Worm (Caenorhabditis elegans) whole organism, L3 larva: Measurements from ENCODE around the gene F55A11.4.
A peak's percentile ranks its signal among the peaks of the same experiment; 100 is the strongest.

Experiments
- R02D3.7 ChIP-seq: fragments of 150-350 bp; optimal IDR thresholded peaks from 2 replicates; lab custom pipeline; 2014; ENCODE audit warnings: missing biosample characterization, missing genetic modification characterization
- ZK546.5 ChIP-seq: sonication (generic microtip); optimal IDR thresholded peaks from 2 replicates; lab custom pipeline; 2017; ENCODE audit warnings: missing biosample characterization, missing genetic modification characterization
- aly-2 ChIP-seq: fragments of 150-350 bp; optimal IDR thresholded peaks from 2 replicates; lab custom pipeline; 2014; ENCODE audit warnings: missing biosample characterization, missing genetic modification characterization
- ama-1 ChIP-seq: fragments of 150-350 bp; optimal IDR thresholded peaks from 2 replicates; lab custom pipeline; 2018
- ceh-16 ChIP-seq: sonication (generic microtip); optimal IDR thresholded peaks from 2 replicates; lab custom pipeline; 2017; ENCODE audit warnings: missing biosample characterization, missing genetic modification characterization
- ceh-28 ChIP-seq: fragments of 150-350 bp; optimal IDR thresholded peaks from 2 replicates; lab custom pipeline; 2014; ENCODE audit warnings: missing biosample characterization, missing genetic modification reagents, missing genetic modification characterization
- ceh-82 ChIP-seq: fragments of 150-350 bp; optimal IDR thresholded peaks from 2 replicates; lab custom pipeline; 2014; ENCODE audit warnings: missing biosample characterization, missing genetic modification characterization
- ceh-9 ChIP-seq: sonication (generic microtip); optimal IDR thresholded peaks from 2 replicates; lab custom pipeline; 2018; ENCODE audit warnings: missing biosample characterization, missing genetic modification characterization
- daf-12 ChIP-seq: fragments of 150-350 bp; optimal IDR thresholded peaks from 2 replicates; lab custom pipeline; 2014; ENCODE audit warnings: missing biosample characterization, missing genetic modification reagents, missing genetic modification characterization
- egl-5 ChIP-seq: fragments of 150-350 bp; optimal IDR thresholded peaks from 2 replicates; lab custom pipeline; 2017; ENCODE audit warnings: missing biosample characterization, missing genetic modification reagents, missing genetic modification characterization, inconsistent platforms
- elt-2 ChIP-seq: sonication (generic microtip); optimal IDR thresholded peaks from 2 replicates; lab custom pipeline; 2016; ENCODE audit warnings: missing genetic modification reagents, mild to moderate bottlenecking, missing genetic modification characterization, missing compliant biosample characterization
- elt-3 ChIP-seq, 3 experiments: fragments of 150-350 bp in 1 of 3; sonication (generic microtip) in 2 of 3; optimal IDR thresholded peaks; 2 replicates in 2 of 3; 4 replicates in 1 of 3; lab custom pipeline; 2014 to 2017; ENCODE audit warnings: missing biosample characterization in 3 of 3, missing genetic modification characterization in 3 of 3
- eor-1 ChIP-seq, 2 experiments: fragments of 150-350 bp; optimal IDR thresholded peaks; 2 replicates each; lab custom pipeline; 2014 to 2018; ENCODE audit warnings: missing biosample characterization in 2 of 2, missing genetic modification characterization in 2 of 2
- fkh-10 ChIP-seq: sonication (generic microtip); optimal IDR thresholded peaks from 2 replicates; lab custom pipeline; 2017; ENCODE audit warnings: missing biosample characterization, missing genetic modification reagents, missing genetic modification characterization
- fos-1 ChIP-seq: fragments of 150-350 bp; optimal IDR thresholded peaks from 2 replicates; lab custom pipeline; 2014; ENCODE audit warnings: missing biosample characterization, missing genetic modification characterization
- hmg-11 ChIP-seq: sonication (generic microtip); optimal IDR thresholded peaks from 2 replicates; lab custom pipeline; 2016; ENCODE audit warnings: missing genetic modification characterization, missing compliant biosample characterization
- jun-1 ChIP-seq: fragments of 150-350 bp; optimal IDR thresholded peaks from 2 replicates; lab custom pipeline; 2014; ENCODE audit warnings: missing biosample characterization, missing genetic modification reagents, missing genetic modification characterization
- lin-39 ChIP-seq: fragments of 150-350 bp; optimal IDR thresholded peaks from 2 replicates; lab custom pipeline; 2018; ENCODE audit warnings: missing biosample characterization, missing genetic modification reagents, missing genetic modification characterization
- lsy-12 ChIP-seq: sonication (generic microtip); optimal IDR thresholded peaks from 2 replicates; lab custom pipeline; 2016; ENCODE audit warnings: mild to moderate bottlenecking, missing genetic modification characterization, missing compliant biosample characterization
- mdl-1 ChIP-seq: fragments of 150-350 bp; optimal IDR thresholded peaks from 2 replicates; lab custom pipeline; 2014; ENCODE audit warnings: missing biosample characterization, missing genetic modification characterization
- mml-1 ChIP-seq: fragments of 150-350 bp; sonication (generic microtip); optimal IDR thresholded peaks from 3 replicates; lab custom pipeline; 2014; ENCODE audit warnings: missing biosample characterization, missing genetic modification characterization
- nfya-1 ChIP-seq: sonication (generic microtip); optimal IDR thresholded peaks from 2 replicates; lab custom pipeline; 2017; ENCODE audit warnings: missing genetic modification characterization, mild to moderate bottlenecking, missing compliant biosample characterization, antibody characterized with exemption, moderate library complexity; ENCODE audit not compliant: insufficient read depth
- nhr-11 ChIP-seq: fragments of 150-350 bp; optimal IDR thresholded peaks from 2 replicates; lab custom pipeline; 2014; ENCODE audit warnings: missing biosample characterization, missing genetic modification characterization
- nhr-12 ChIP-seq: fragments of 150-350 bp; optimal IDR thresholded peaks from 2 replicates; lab custom pipeline; 2014; ENCODE audit warnings: missing biosample characterization, missing genetic modification characterization
- nhr-23 ChIP-seq: fragments of 150-350 bp; optimal IDR thresholded peaks from 2 replicates; lab custom pipeline; 2014; ENCODE audit warnings: missing biosample characterization, missing genetic modification reagents, missing genetic modification characterization
- nhr-43 ChIP-seq: sonication (generic microtip); optimal IDR thresholded peaks from 2 replicates; lab custom pipeline; 2016; ENCODE audit warnings: mild to moderate bottlenecking, missing genetic modification characterization, missing compliant biosample characterization; ENCODE audit not compliant: poor library complexity, severe bottlenecking
- nhr-67 ChIP-seq: fragments of 150-350 bp; optimal IDR thresholded peaks from 2 replicates; lab custom pipeline; 2014; ENCODE audit warnings: missing biosample characterization, missing genetic modification characterization
- nhr-77 ChIP-seq: fragments of 150-350 bp; optimal IDR thresholded peaks from 2 replicates; lab custom pipeline; 2014; ENCODE audit warnings: missing biosample characterization, missing genetic modification characterization
- pha-4 ChIP-seq: fragments of 150-350 bp; optimal IDR thresholded peaks from 2 replicates; lab custom pipeline; 2014; ENCODE audit warnings: missing biosample characterization, missing genetic modification reagents, missing genetic modification characterization
- pqm-1 ChIP-seq: fragments of 150-350 bp; optimal IDR thresholded peaks from 2 replicates; lab custom pipeline; 2017; ENCODE audit warnings: missing biosample characterization, missing genetic modification characterization, inconsistent platforms
- skn-1 ChIP-seq: fragments of 150-350 bp; optimal IDR thresholded peaks from 2 replicates; lab custom pipeline; 2014; ENCODE audit warnings: missing biosample characterization, missing genetic modification characterization
- snpc-4 ChIP-seq: fragments of 150-350 bp; optimal IDR thresholded peaks from 2 replicates; lab custom pipeline; 2014; ENCODE audit warnings: missing biosample characterization, missing genetic modification characterization
- tbx-2 ChIP-seq: sonication (generic microtip); optimal IDR thresholded peaks from 2 replicates; lab custom pipeline; 2016; ENCODE audit warnings: mild to moderate bottlenecking, missing genetic modification characterization, missing compliant biosample characterization
- unc-39 ChIP-seq: sonication (generic microtip); optimal IDR thresholded peaks from 4 replicates; lab custom pipeline; 2017; ENCODE audit warnings: missing biosample characterization, missing genetic modification characterization
- unc-62 ChIP-seq: fragments of 150-350 bp; sonication (generic microtip); optimal IDR thresholded peaks from 4 replicates; lab custom pipeline; 2014; ENCODE audit warnings: missing biosample characterization, missing genetic modification reagents, missing genetic modification characterization
- zag-1 ChIP-seq: fragments of 150-350 bp; optimal IDR thresholded peaks from 2 replicates; lab custom pipeline; 2014; ENCODE audit warnings: missing biosample characterization, missing genetic modification characterization
- ztf-11 ChIP-seq: fragments of 150-350 bp; optimal IDR thresholded peaks from 2 replicates; lab custom pipeline; 2014; ENCODE audit warnings: missing biosample characterization, missing genetic modification characterization
- ztf-4 ChIP-seq: fragments of 150-350 bp; optimal IDR thresholded peaks from 2 replicates; lab custom pipeline; 2014; ENCODE audit warnings: missing biosample characterization, missing genetic modification characterization

The F55A11.4 gene

ce11 chrV:11751480-11751879 lies 18.8 kb upstream of the F55A11.4 start:
- TF ChIP-seq nhr-23 (tag; lab: Kevin White, UChicago) (no peak), ceh-28 (no peak), skn-1 (no peak), lsy-12 (tag; lab: Kevin White, UChicago) (no peak), elt-2 (no peak), tbx-2 (tag; lab: Kevin White, UChicago) (no peak), lin-39 (tag; lab: Kevin White, UChicago) (no peak)

DNA sequence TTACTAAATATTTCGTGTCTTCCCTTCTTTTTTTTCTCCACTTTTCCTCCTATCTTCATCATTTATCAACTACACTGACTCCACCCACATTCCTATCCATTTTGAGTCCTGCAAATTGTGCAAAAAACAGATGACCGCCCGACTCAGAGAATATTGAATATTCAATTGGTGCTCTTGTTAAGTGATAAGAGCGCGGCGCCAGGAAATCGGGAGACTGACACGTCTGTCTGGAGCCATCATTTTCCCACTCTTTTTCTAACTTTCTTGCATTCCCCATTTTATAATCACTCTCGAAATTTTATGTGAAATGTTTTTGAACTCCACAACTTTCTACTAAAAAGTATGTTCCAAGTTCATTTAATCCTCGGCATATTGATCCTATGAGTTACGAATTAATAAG lies 14.4 kb upstream of the F55A11.4 start:
- TF ChIP-seq elt-2: peak; percentile 64
- TF ChIP-seq nhr-11: no peak
- peak; percentile 7 for TF ChIP-seq pqm-1 (tag; lab: Kevin White, UChicago)

- no peak for TF ChIP-seq pqm-1 (tag; lab: Kevin White, UChicago)
- TF ChIP-seq, all 47 proteins: peak for 0
Measured at ce11 chrV:11757358-11757757, 12.9 kb upstream of the F55A11.4 start, which contains the start of gene smoc-1. TSS of gene smoc-1 (plus strand) at chrV:11757658.

ce11 chrV:11758635-11759034 lies 11.6 kb upstream of the F55A11.4 start, which contains the start of gene T04F3.3:
TSS of gene T04F3.3 (plus strand) at chrV:11758935.
- TF ChIP-seq zag-1: no peak
- no peak for TF ChIP-seq hmg-11 (tag; lab: Kevin White, UChicago)
- TF ChIP-seq ceh-82 (tag; lab: Kevin White, UChicago): no peak
- no peak for TF ChIP-seq ceh-28
- TF ChIP-seq mdl-1: no peak
- no peak for TF ChIP-seq elt-3 (tag; optimal IDR thresholded peaks at IDR 0.05; lab: Kevin White, UChicago)
- TF ChIP-seq unc-62 (GFP tag; lab: Kevin White, UChicago): no peak
- TF ChIP-seq egl-5 (tag; lab: Kevin White, UChicago): no peak
- TF ChIP-seq nfya-1: no peak
- TF ChIP-seq mml-1 (tag; lab: Kevin White, UChicago): no peak
- no peak for TF ChIP-seq skn-1
- TF ChIP-seq nhr-77 (tag; lab: Kevin White, UChicago): no peak
- TF ChIP-seq snpc-4 (tag; lab: Kevin White, UChicago): no peak
- TF ChIP-seq ZK546.5: no peak
- TF ChIP-seq nhr-12 (tag; lab: Kevin White, UChicago): no peak
- no peak for TF ChIP-seq fkh-10 (GFP tag; lab: Kevin White, UChicago)
- no peak for TF ChIP-seq R02D3.7 (tag; lab: Kevin White, UChicago)
- TF ChIP-seq fos-1 (tag; lab: Kevin White, UChicago): no peak
- no peak for TF ChIP-seq jun-1 (tag; lab: Kevin White, UChicago)
- no peak for TF ChIP-seq ceh-16

ce11 chrV:11760371-11760770 lies 9.9 kb upstream of the F55A11.4 start, which contains the start of gene T04F3.5:
TSS of gene T04F3.5 (plus strand) at chrV:11760671.
- TF ChIP-seq snpc-4 (tag; lab: Kevin White, UChicago): no peak

DNA sequence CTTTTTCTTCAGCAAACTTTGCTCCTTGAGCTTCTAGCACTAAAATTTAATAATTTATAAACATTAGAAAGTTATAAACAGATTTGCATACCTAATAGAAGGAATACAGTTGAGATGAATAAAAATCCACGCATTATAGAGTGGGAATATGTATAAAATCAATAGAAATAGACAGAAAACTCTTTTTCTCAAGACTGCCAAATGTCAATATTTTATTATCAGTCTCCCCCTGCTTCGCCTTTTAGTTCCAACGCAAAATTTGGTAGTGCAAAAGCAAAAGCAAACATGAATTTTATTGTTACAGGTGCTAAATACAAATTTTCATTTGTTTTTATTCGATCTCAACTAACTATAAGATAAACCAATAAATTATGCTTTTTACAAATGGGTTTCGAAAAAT lies 7.4 kb upstream of the F55A11.4 start, which contains the start of gene T04F3.4:
Gene T04F3.4, minus strand, starts transcription at position 187 of the 400 bp plus-strand sequence.
- no peak for TF ChIP-seq daf-12 (tag; lab: Kevin White, UChicago)
- TF ChIP-seq ceh-28: peak; percentile 8
- TF ChIP-seq jun-1 (tag; lab: Kevin White, UChicago): no peak
- peak; percentile 4 for TF ChIP-seq elt-2
- peak; percentile 24 for TF ChIP-seq pha-4 (tag; lab: Kevin White, UChicago)
- TF ChIP-seq, all 47 proteins: peak for 3

DNA sequence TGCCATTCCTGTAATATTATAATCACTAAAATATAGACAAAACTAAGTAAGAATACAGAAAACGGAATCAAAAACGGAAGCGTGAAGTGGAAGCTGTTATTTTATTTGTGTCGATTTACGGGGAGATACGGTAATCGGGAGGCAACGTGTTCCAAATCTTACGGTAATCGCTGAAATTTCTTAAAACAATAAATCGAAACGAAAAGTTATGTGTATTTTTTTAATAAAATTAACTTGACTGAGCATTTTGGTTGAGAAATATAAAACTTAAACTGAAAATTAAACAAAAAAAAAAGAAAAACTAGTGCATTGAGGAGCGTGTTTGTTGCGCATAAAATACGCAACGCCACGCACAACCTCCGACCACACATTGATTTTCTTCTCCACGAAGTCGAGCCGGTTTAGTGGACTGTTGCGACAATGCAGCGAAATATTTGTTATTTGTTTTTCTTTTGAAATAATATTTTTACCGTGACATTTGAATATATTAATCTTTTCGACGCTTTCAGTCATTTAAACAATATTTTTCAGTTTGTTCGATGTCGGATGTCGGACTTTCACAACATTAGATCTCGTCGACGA lies 5.8 kb upstream of the F55A11.4 start, which contains the start of the genes F55A11.1 and syx-5:
Gene F55A11.1, minus strand, starts transcription at position 13 of the 582 bp plus-strand sequence.
Gene syx-5, plus strand, starts transcription at position 532 of the 582 bp plus-strand sequence.
- TF ChIP-seq ceh-28 (peak; percentile 86), nhr-67 (no peak), ceh-9 (tag; lab: Kevin White, UChicago) (no peak), ztf-11 (no peak), nhr-43 (tag; lab: Kevin White, UChicago) (peak; percentile 82), hmg-11 (tag; lab: Kevin White, UChicago) (peak; percentile 83), mml-1 (tag; lab: Kevin White, UChicago) (no peak), elt-2 (peak; percentile 61), skn-1 (peak; percentile 20), ama-1 (no peak), pqm-1 (tag; lab: Kevin White, UChicago) (peak; percentile 53), aly-2 (tag; lab: Kevin White, UChicago) (peak; percentile 7), R02D3.7 (tag; lab: Kevin White, UChicago) (peak; percentile 97), tbx-2 (tag; lab: Kevin White, UChicago) (peak; percentile 84), unc-62 (GFP tag; lab: Kevin White, UChicago) (no peak), ztf-4 (tag; lab: Kevin White, UChicago) (no peak), unc-39 (tag; lab: Kevin White, UChicago) (no peak), pha-4 (tag; lab: Kevin White, UChicago) (peak; percentile 88), nhr-11 (peak; percentile 14), jun-1 (tag; lab: Kevin White, UChicago) (peak; percentile 72), ceh-82 (tag; lab: Kevin White, UChicago) (peak; percentile 34), eor-1 (tag; optimal IDR thresholded peaks at IDR 0.05; lab: Kevin White, UChicago) (no peak), lin-39 (tag; lab: Kevin White, UChicago) (no peak), lsy-12 (tag; lab: Kevin White, UChicago) (peak; percentile 95), egl-5 (tag; lab: Kevin White, UChicago) (peak; percentile 10), mdl-1 (no peak)
